Fruit fly (Drosophila melanogaster) whole organism, pupa: ENCODE data around the gene Axud1.

Experiments
- CG10348 ChIP-seq: fragments of 200-800 bp; sonication (Bioruptor generic); IDR thresholded peaks from 2 replicates; pipeline ENCODE4 v1.3.6; 2022; ENCODE audit warnings: missing biosample characterization, missing genetic modification characterization
- CG12605 ChIP-seq: fragments of 200-800 bp; sonication (Bioruptor generic); IDR thresholded peaks from 2 replicates; pipeline ENCODE4 v1.3.6; 2022; ENCODE audit warnings: missing biosample characterization, missing genetic modification characterization
- CG13204 ChIP-seq: fragments of 200-800 bp; sonication (Bioruptor generic); optimal IDR thresholded peaks from 2 replicates; lab custom pipeline; 2018; ENCODE audit warnings: missing biosample characterization, mild to moderate bottlenecking, missing genetic modification characterization, moderate library complexity
- CG14655 ChIP-seq: fragments of 200-800 bp; sonication (Bioruptor generic); optimal IDR thresholded peaks from 3 replicates; lab custom pipeline; 2017; ENCODE audit warnings: mild to moderate bottlenecking, missing biosample characterization, missing genetic modification reagents, missing genetic modification characterization
- CG15710 ChIP-seq: fragments of 200-800 bp; sonication (Bioruptor generic); optimal IDR thresholded peaks from 2 replicates; lab custom pipeline; 2018; ENCODE audit warnings: missing biosample characterization, mild to moderate bottlenecking, missing genetic modification characterization, moderate library complexity
- CG17806 ChIP-seq: fragments of 200-800 bp; sonication (Bioruptor generic); optimal IDR thresholded peaks from 2 replicates; lab custom pipeline; 2018; ENCODE audit warnings: missing biosample characterization, mild to moderate bottlenecking, missing genetic modification characterization, moderate library complexity
- CG32121 ChIP-seq: fragments of 200-800 bp; sonication (Bioruptor generic); IDR thresholded peaks from 2 replicates; pipeline ENCODE4 v1.3.6; 2022; ENCODE audit warnings: missing biosample characterization, missing genetic modification characterization
- CG34367 ChIP-seq: fragments of 200-800 bp; sonication (Bioruptor generic); optimal IDR thresholded peaks from 2 replicates; lab custom pipeline; 2018; ENCODE audit warnings: missing biosample characterization, mild to moderate bottlenecking, missing genetic modification characterization
- CG4496 ChIP-seq: fragments of 200-800 bp; sonication (Bioruptor generic); IDR thresholded peaks from 3 replicates; pipeline ENCODE4 v1.3.6; 2022; ENCODE audit warnings: missing biosample characterization, missing genetic modification characterization
- CG8159 ChIP-seq: fragments of 200-800 bp; sonication (Bioruptor generic); optimal IDR thresholded peaks from 3 replicates; lab custom pipeline; 2018; ENCODE audit warnings: missing biosample characterization, mild to moderate bottlenecking, missing genetic modification characterization, moderate library complexity
- CG8301 ChIP-seq: fragments of 200-800 bp; sonication (Bioruptor generic); optimal IDR thresholded peaks from 2 replicates; lab custom pipeline; 2018; ENCODE audit warnings: missing biosample characterization, mild to moderate bottlenecking, missing genetic modification characterization
- CG9948 ChIP-seq: fragments of 200-800 bp; sonication (Bioruptor generic); optimal IDR thresholded peaks from 2 replicates; lab custom pipeline; 2018; ENCODE audit warnings: missing biosample characterization, mild to moderate bottlenecking, missing genetic modification characterization, moderate library complexity
- D1 ChIP-seq: fragments of 200-800 bp; sonication (Bioruptor generic); optimal IDR thresholded peaks from 2 replicates; lab custom pipeline; 2018; ENCODE audit warnings: missing biosample characterization, mild to moderate bottlenecking, missing genetic modification characterization, moderate library complexity
- EcR ChIP-seq: fragments of 200-800 bp; sonication (Bioruptor generic); optimal IDR thresholded peaks from 3 replicates; lab custom pipeline; 2019; ENCODE audit warnings: missing biosample characterization, missing genetic modification characterization, mild to moderate bottlenecking, moderate library complexity, missing genetic modification reagents
- Ets98B ChIP-seq: fragments of 200-800 bp; sonication (Bioruptor generic); IDR thresholded peaks from 2 replicates; pipeline ENCODE4 v1.3.6; 2022; ENCODE audit warnings: missing biosample characterization, missing genetic modification characterization
- Pif1A ChIP-seq: fragments of 200-800 bp; sonication (Bioruptor generic); optimal IDR thresholded peaks from 3 replicates; lab custom pipeline; 2016; ENCODE audit warnings: missing biosample characterization, missing genetic modification characterization
- Pif1B ChIP-seq: fragments of 200-800 bp; sonication (Bioruptor generic); optimal IDR thresholded peaks from 3 replicates; lab custom pipeline; 2016; ENCODE audit warnings: missing biosample characterization, missing genetic modification characterization
- Snoo ChIP-seq: fragments of 200-800 bp; sonication (Bioruptor generic); optimal IDR thresholded peaks from 3 replicates; lab custom pipeline; 2017; ENCODE audit warnings: missing biosample characterization, mild to moderate bottlenecking, missing genetic modification characterization, inconsistent platforms
- fd96Ca ChIP-seq: fragments of 200-800 bp; sonication (Bioruptor generic); IDR thresholded peaks from 3 replicates; pipeline ENCODE4 v1.3.6; 2022; ENCODE audit warnings: missing biosample characterization, missing genetic modification characterization
- gl ChIP-seq: fragments of 200-800 bp; sonication (Bioruptor generic); optimal IDR thresholded peaks from 2 replicates; lab custom pipeline; 2018; ENCODE audit warnings: missing biosample characterization, mild to moderate bottlenecking, missing genetic modification characterization
- rn ChIP-seq: fragments of 200-800 bp; sonication (Bioruptor generic); IDR thresholded peaks from 2 replicates; pipeline ENCODE4 v1.3.6; 2022; ENCODE audit warnings: missing biosample characterization, missing genetic modification characterization

The Axud1 gene

DNA sequence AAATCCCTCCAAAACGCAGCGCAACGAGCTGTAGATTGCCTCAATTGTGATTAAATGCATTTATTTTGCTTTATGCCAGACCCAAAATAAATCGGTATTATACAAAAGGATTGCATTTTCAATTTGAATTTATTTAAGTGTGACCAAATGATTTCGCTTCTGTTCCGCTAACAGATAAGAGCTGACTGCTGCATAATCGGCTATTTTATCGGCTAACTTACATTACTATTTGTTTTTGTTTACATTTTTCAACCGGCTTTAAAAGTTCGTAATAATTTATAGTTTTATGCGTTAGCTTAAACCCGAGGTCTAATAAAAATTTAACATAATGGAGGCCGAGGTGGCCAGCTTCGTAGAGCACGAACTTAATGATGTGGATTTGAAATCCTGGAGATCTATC, 17.8 kb downstream of the Axud1 start, which contains the start of gene PIG-Wa:
Gene PIG-Wa, plus strand, starts transcription at position 232 of the 400 bp plus-strand sequence.
- TF ChIP-seq gl (tag; lab: Kevin White, UChicago): no peak
- no peak for TF ChIP-seq CG13204 (GFP tag; lab: Kevin White, UChicago)
- TF ChIP-seq D1 (tag; lab: Kevin White, UChicago): no peak
- no peak for TF ChIP-seq Pif1A

DNA sequence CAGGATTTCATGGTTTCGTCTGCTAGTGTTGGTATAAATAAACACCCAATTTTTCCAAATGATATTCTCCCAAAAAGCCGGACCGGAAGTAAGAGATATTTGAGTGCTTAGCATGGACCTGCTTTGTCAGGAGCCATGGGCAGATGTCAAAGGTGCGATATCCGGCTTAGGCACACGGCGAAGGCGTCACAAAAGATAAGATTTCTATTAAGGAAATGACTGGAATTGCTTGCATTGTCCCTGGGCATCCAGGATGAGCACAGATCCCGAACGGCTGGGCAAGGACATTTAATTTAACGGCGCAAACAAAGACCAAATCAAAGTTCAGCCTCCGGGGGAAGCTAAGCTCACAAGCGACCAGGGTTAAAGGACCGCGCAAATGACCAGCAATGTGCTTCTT, 20.5 kb downstream of the Axud1 start, which contains the start of gene CG3557:
Gene CG3557, minus strand, starts transcription at position 101 of the 400 bp plus-strand sequence.
- TF ChIP-seq rn (GFP tag; lab: Robert Waterston, UW) (no peak), D1 (tag; lab: Kevin White, UChicago) (no peak), CG13204 (GFP tag; lab: Kevin White, UChicago) (no peak), CG14655 (GFP tag; lab: Kevin White, UChicago) (no peak), CG10348 (GFP tag; lab: Robert Waterston, UW) (no peak), Snoo (tag; lab: Kevin White, UChicago) (no peak), CG8159 (tag; lab: Kevin White, UChicago) (no peak), CG4496 (GFP tag; lab: Robert Waterston, UW) (no peak), CG12605 (GFP tag; lab: Robert Waterston, UW) (no peak), CG9948 (tag; lab: Kevin White, UChicago) (no peak), CG17806 (tag; lab: Kevin White, UChicago) (no peak), CG32121 (GFP tag; lab: Robert Waterston, UW) (no peak)

DNA sequence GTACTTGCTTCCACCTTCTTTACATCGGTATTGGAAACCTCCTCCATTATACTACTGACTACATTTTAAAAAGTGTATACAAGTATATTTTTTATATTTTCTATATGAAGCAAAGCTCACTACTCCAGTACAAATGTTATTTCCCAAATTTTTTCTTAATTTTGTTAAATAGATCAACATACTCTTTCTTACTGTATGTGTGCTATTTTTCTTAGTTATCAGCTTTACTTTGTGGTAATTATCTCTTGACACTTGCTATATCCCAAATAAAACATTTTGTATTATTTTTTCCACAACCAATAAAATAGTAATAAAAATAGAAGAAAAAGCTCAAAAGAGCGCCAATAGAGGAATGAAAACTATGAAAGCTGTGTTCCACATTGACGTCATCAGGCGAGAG, 25.4 kb downstream of the Axud1 start, which contains the start of gene CG43750:
Gene CG43750, minus strand, starts transcription at position 101 of the 400 bp plus-strand sequence.
- TF ChIP-seq D1 (tag; lab: Kevin White, UChicago): no peak
- TF ChIP-seq Pif1A: no peak
- no peak for TF ChIP-seq CG12605 (GFP tag; lab: Robert Waterston, UW)
- no peak for TF ChIP-seq CG9948 (tag; lab: Kevin White, UChicago)
- TF ChIP-seq Snoo (tag; lab: Kevin White, UChicago): no peak

DNA sequence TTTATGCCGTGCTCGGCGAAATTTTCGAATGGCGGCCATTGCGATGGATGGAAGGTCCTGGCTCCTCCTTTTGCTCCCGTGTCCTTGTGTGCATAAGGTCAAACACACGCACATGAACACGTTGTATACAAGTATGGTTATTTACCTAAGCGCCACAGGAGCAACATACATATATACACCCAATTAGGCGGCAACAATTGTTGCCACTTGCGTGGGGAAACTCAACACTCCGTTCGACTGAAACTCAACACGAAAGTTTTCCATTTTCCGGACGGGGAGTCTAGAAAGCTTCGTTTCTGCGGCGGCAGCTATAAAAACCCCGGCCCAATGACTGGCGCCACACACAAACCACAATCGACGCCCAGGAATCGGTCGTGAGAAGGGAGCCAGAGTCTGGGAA, 26.2 kb downstream of the Axud1 start, which contains the start of gene CG46448:
Gene CG46448, plus strand, starts transcription at position 340 of the 400 bp plus-strand sequence.
- TF ChIP-seq gl (tag; lab: Kevin White, UChicago) (no peak), CG8301 (tag; lab: Kevin White, UChicago) (no peak), CG13204 (GFP tag; lab: Kevin White, UChicago) (no peak), CG15710 (tag; lab: Kevin White, UChicago) (no peak), Ets98B (GFP tag; lab: Robert Waterston, UW) (no peak), CG32121 (GFP tag; lab: Robert Waterston, UW) (no peak), rn (GFP tag; lab: Robert Waterston, UW) (no peak), fd96Ca (GFP tag; lab: Robert Waterston, UW) (no peak), Pif1A (no peak)

DNA sequence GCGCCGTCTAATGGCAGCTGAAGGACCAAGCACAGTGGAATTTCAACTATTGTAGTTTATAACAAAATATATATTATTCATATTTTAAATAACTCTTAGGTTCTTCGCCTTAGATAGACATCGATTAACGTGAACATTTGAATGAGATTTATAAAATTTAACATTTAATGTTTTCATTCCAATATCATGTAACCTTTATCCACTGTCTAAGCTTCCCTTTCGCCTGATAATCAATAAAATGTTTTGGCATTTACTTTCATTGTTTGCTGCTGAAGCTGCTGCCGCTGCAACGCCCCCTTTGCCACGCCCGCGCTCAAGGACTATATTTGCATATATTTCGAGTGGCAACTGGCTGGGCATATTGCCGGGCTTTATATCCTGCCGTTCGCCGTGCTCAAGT, 29.7 kb downstream of the Axud1 start:
- TF ChIP-seq CG12605 (GFP tag; lab: Robert Waterston, UW): no peak
- TF ChIP-seq CG8159 (tag; lab: Kevin White, UChicago): peak; percentile 4

DNA sequence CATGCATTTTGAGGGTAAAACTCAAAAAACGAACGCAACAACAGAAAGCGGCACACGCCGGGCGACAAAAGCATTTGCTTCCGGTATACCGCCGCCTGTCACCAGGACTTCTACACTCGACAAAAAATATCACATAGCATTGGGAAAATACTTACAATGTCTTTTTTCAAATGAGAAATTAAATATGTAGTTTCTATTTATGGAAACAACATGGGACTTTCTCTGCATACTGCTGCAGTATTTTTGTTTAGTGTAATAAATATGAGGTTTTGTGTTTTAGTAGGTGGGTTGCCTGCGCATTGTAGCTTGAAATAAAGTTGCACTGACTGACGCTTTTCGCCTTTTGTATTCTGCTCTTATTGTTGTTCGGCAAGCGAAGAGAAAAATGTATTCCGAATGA, 31.9 kb downstream of the Axud1 start:
- no peak for TF ChIP-seq D1 (tag; lab: Kevin White, UChicago)
- no peak for TF ChIP-seq Pif1A
- TF ChIP-seq CG8301 (tag; lab: Kevin White, UChicago): no peak
- peak; percentile 21 for TF ChIP-seq CG8159 (tag; lab: Kevin White, UChicago)
- TF ChIP-seq CG12605 (GFP tag; lab: Robert Waterston, UW): no peak

DNA sequence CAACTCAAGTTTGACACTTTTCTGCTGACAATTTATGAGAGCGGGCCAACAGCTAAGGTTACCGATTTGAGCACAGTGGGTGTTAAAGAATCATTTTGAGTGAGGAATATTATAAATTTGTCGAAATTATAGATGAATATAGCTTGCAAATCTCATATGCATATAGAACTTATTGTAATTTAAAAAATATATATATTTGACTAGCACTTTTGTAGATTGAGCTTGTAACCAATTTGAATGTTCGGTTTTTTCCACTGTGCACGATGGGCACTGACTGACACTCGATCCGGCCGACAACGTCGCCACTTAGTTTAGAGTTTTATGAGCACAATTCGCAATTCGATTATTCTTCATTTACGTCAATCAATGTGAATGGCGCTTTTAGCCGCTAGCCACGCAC, 33.3 kb downstream of the Axud1 start:
- TF ChIP-seq CG34367 (tag; lab: Kevin White, UChicago): no peak
- no peak for TF ChIP-seq CG8159 (tag; lab: Kevin White, UChicago)
- no peak for TF ChIP-seq CG14655 (GFP tag; lab: Kevin White, UChicago)
- TF ChIP-seq EcR (GFP tag; lab: Kevin White, UChicago): no peak
- no peak for TF ChIP-seq gl (tag; lab: Kevin White, UChicago)
- no peak for TF ChIP-seq CG8301 (tag; lab: Kevin White, UChicago)
- TF ChIP-seq Pif1A: no peak
- no peak for TF ChIP-seq Ets98B (GFP tag; lab: Robert Waterston, UW)
- TF ChIP-seq Pif1B (GFP tag; lab: Kevin White, UChicago): no peak
- TF ChIP-seq D1 (tag; lab: Kevin White, UChicago): no peak
- TF ChIP-seq Snoo (tag; lab: Kevin White, UChicago): no peak
- TF ChIP-seq CG9948 (tag; lab: Kevin White, UChicago): no peak
- no peak for TF ChIP-seq CG12605 (GFP tag; lab: Robert Waterston, UW)
- no peak for TF ChIP-seq CG15710 (tag; lab: Kevin White, UChicago)
- no peak for TF ChIP-seq rn (GFP tag; lab: Robert Waterston, UW)
- no peak for TF ChIP-seq CG13204 (GFP tag; lab: Kevin White, UChicago)
